Worm (Caenorhabditis elegans) whole organism, mixed stage, embryonic: ENCODE measurements around the gene mop-25.2.

ENCODE experiments used
- hlh-1 ChIP-seq: fragments of 150-350 bp; optimal IDR thresholded peaks from 2 replicates; lab custom pipeline; 2014; ENCODE audit warnings: missing biosample characterization, missing genetic modification reagents, missing genetic modification characterization
- lsy-2 ChIP-seq: fragments of 150-350 bp; optimal IDR thresholded peaks from 2 replicates; lab custom pipeline; 2014; ENCODE audit warnings: missing biosample characterization, missing genetic modification characterization
- unc-39 ChIP-seq: fragments of 150-350 bp; optimal IDR thresholded peaks from 2 replicates; lab custom pipeline; 2014; ENCODE audit warnings: missing biosample characterization, missing genetic modification characterization
- ztf-11 ChIP-seq: fragments of 150-350 bp; optimal IDR thresholded peaks from 2 replicates; lab custom pipeline; 2014; ENCODE audit warnings: missing biosample characterization, missing genetic modification characterization

ce11 chrII:9674678-9675077 is 28.8 kb downstream of the mop-25.2 start, which contains the start of gene arc-1:
- TF ChIP-seq lsy-2 (tag; lab: Kevin White, UChicago) (no peak), hlh-1 (tag; lab: Kevin White, UChicago) (no peak), ztf-11 (tag; lab: Kevin White, UChicago) (no peak), unc-39 (tag; lab: Kevin White, UChicago) (no peak)
